Fruit fly (Drosophila melanogaster) whole organism, prepupa: Measurements from ENCODE around the gene Rab8.

Source experiments
- CG10631 ChIP-seq: fragments of 200-800 bp; sonication (Bioruptor generic); optimal IDR thresholded peaks from 2 replicates; lab custom pipeline; 2016; ENCODE audit warnings: missing biosample characterization, missing genetic modification characterization
- CG10669 ChIP-seq: fragments of 200-800 bp; sonication (Bioruptor generic); optimal IDR thresholded peaks from 3 replicates; lab custom pipeline; 2018; ENCODE audit warnings: missing biosample characterization, mild to moderate bottlenecking, missing genetic modification characterization, moderate library complexity
- CG11762 ChIP-seq: fragments of 200-800 bp; sonication (Bioruptor generic); optimal IDR thresholded peaks from 3 replicates; lab custom pipeline; 2016; ENCODE audit warnings: missing biosample characterization, missing genetic modification characterization; ENCODE audit not compliant: insufficient read depth
- CG11902 ChIP-seq: fragments of 200-800 bp; sonication (Bioruptor generic); optimal IDR thresholded peaks from 3 replicates; lab custom pipeline; 2016; ENCODE audit warnings: missing biosample characterization, missing genetic modification characterization
- CG3032 ChIP-seq: fragments of 200-800 bp; optimal IDR thresholded peaks from 2 replicates; lab custom pipeline; 2019; ENCODE audit warnings: missing biosample characterization, mild to moderate bottlenecking, missing genetic modification characterization, moderate library complexity
- CG3919 ChIP-seq: fragments of 200-800 bp; sonication (Bioruptor generic); optimal IDR thresholded peaks from 3 replicates; lab custom pipeline; 2016; ENCODE audit warnings: missing biosample characterization, missing genetic modification characterization
- CG4318 ChIP-seq: fragments of 200-800 bp; sonication (Bioruptor generic); optimal IDR thresholded peaks from 3 replicates; lab custom pipeline; 2017; ENCODE audit warnings: missing biosample characterization, mild to moderate bottlenecking, missing genetic modification characterization
- CG6163 ChIP-seq: fragments of 200-800 bp; sonication (Bioruptor generic); IDR thresholded peaks from 3 replicates; pipeline ENCODE4 v1.3.6; 2022; ENCODE audit warnings: missing biosample characterization, missing genetic modification characterization
- CG6276 ChIP-seq: fragments of 200-800 bp; sonication (Bioruptor generic); optimal IDR thresholded peaks from 2 replicates; lab custom pipeline; 2017; ENCODE audit warnings: missing biosample characterization, mild to moderate bottlenecking, missing genetic modification characterization
- CG6792 ChIP-seq: fragments of 200-800 bp; sonication (Bioruptor generic); optimal IDR thresholded peaks from 3 replicates; lab custom pipeline; 2016; ENCODE audit warnings: missing biosample characterization, missing genetic modification characterization
- CG6808 ChIP-seq: fragments of 200-800 bp; sonication (Bioruptor generic); optimal IDR thresholded peaks from 3 replicates; lab custom pipeline; 2017; ENCODE audit warnings: missing biosample characterization, missing genetic modification characterization, mild to moderate bottlenecking, moderate library complexity, missing genetic modification reagents
- CG6854 ChIP-seq: fragments of 200-800 bp; sonication (Bioruptor generic); optimal IDR thresholded peaks from 2 replicates; lab custom pipeline; 2017; ENCODE audit warnings: missing biosample characterization, mild to moderate bottlenecking, missing genetic modification characterization
- CG7368 ChIP-seq: fragments of 200-800 bp; sonication (Bioruptor generic); optimal IDR thresholded peaks from 3 replicates; lab custom pipeline; 2016; ENCODE audit warnings: missing biosample characterization, missing genetic modification characterization
- CG8119 ChIP-seq: fragments of 200-800 bp; sonication (Bioruptor generic); IDR thresholded peaks from 3 replicates; pipeline ENCODE4 v1.3.6; 2022; ENCODE audit warnings: missing biosample characterization, missing genetic modification characterization
- CG8319 ChIP-seq: fragments of 200-800 bp; sonication (Bioruptor generic); optimal IDR thresholded peaks from 3 replicates; lab custom pipeline; 2016; ENCODE audit warnings: missing biosample characterization, missing genetic modification characterization
- CG8632 ChIP-seq: fragments of 200-800 bp; sonication (Bioruptor generic); optimal IDR thresholded peaks from 3 replicates; lab custom pipeline; 2016; ENCODE audit warnings: missing biosample characterization, missing genetic modification characterization
- CG9139 ChIP-seq: fragments of 200-800 bp; sonication (Bioruptor generic); optimal IDR thresholded peaks from 3 replicates; lab custom pipeline; 2017; ENCODE audit warnings: missing biosample characterization, mild to moderate bottlenecking, missing genetic modification characterization
- Eip78C ChIP-seq: fragments of 200-800 bp; sonication (Bioruptor generic); peaks from one replicate; lab custom pipeline; 2016; ENCODE audit warnings: missing biosample characterization, missing genetic modification characterization
- Eip93F ChIP-seq: fragments of 200-800 bp; sonication (Bioruptor generic); optimal IDR thresholded peaks from 2 replicates; lab custom pipeline; 2016; ENCODE audit warnings: missing biosample characterization, mild to moderate bottlenecking, missing genetic modification characterization
- Ets21C ChIP-seq: fragments of 200-800 bp; sonication (Bioruptor generic); optimal IDR thresholded peaks from 3 replicates; lab custom pipeline; 2016; ENCODE audit warnings: missing biosample characterization, missing genetic modification characterization
- Ets96B ChIP-seq: fragments of 200-800 bp; optimal IDR thresholded peaks from 2 replicates; lab custom pipeline; 2019; ENCODE audit warnings: missing biosample characterization, mild to moderate bottlenecking, missing genetic modification characterization, moderate library complexity
- Gug ChIP-seq: fragments of 200-800 bp; sonication (Bioruptor generic); IDR thresholded peaks from 2 replicates; pipeline ENCODE4 v1.3.6; 2022; ENCODE audit warnings: missing biosample characterization, missing genetic modification characterization
- Hr4 ChIP-seq: fragments of 200-800 bp; sonication (Bioruptor generic); optimal IDR thresholded peaks from 3 replicates; lab custom pipeline; 2016; ENCODE audit warnings: missing biosample characterization, missing genetic modification characterization
- Lpt ChIP-seq: fragments of 200-800 bp; sonication (Bioruptor generic); optimal IDR thresholded peaks from 3 replicates; lab custom pipeline; 2016; ENCODE audit warnings: missing biosample characterization, missing genetic modification characterization
- Met ChIP-seq: fragments of 200-800 bp; sonication (Bioruptor generic); optimal IDR thresholded peaks from 3 replicates; lab custom pipeline; 2016; ENCODE audit warnings: missing biosample characterization, missing genetic modification characterization
- OdsH ChIP-seq: fragments of 200-800 bp; sonication (Bioruptor generic); optimal IDR thresholded peaks from 3 replicates; lab custom pipeline; 2016; ENCODE audit warnings: missing biosample characterization, missing genetic modification characterization
- Smox ChIP-seq: fragments of 200-800 bp; sonication (Bioruptor generic); optimal IDR thresholded peaks from 3 replicates; lab custom pipeline; 2016; ENCODE audit warnings: missing biosample characterization, missing genetic modification characterization
- Sox14 ChIP-seq: fragments of 200-800 bp; sonication (Bioruptor generic); optimal IDR thresholded peaks from 3 replicates; lab custom pipeline; 2016; ENCODE audit warnings: missing biosample characterization, missing genetic modification characterization
- Sox15 ChIP-seq: fragments of 200-800 bp; sonication (Bioruptor generic); optimal IDR thresholded peaks from 3 replicates; lab custom pipeline; 2016; ENCODE audit warnings: missing biosample characterization, missing genetic modification characterization
- achi ChIP-seq: fragments of 200-800 bp; sonication (Bioruptor generic); optimal IDR thresholded peaks from 3 replicates; lab custom pipeline; 2016; ENCODE audit warnings: missing biosample characterization, missing genetic modification characterization
- acj6 ChIP-seq: fragments of 200-800 bp; sonication (Bioruptor generic); optimal IDR thresholded peaks from 3 replicates; lab custom pipeline; 2016; ENCODE audit warnings: missing biosample characterization, missing genetic modification characterization
- cyc ChIP-seq: fragments of 200-800 bp; sonication (Bioruptor generic); optimal IDR thresholded peaks from 3 replicates; lab custom pipeline; 2016; ENCODE audit warnings: missing biosample characterization, missing genetic modification characterization
- dac ChIP-seq: fragments of 200-800 bp; sonication (Bioruptor generic); optimal IDR thresholded peaks from 2 replicates; lab custom pipeline; 2017; ENCODE audit warnings: missing biosample characterization, mild to moderate bottlenecking, missing genetic modification characterization
- dsx ChIP-seq: fragments of 200-800 bp; optimal IDR thresholded peaks from 3 replicates; lab custom pipeline; 2019; ENCODE audit warnings: missing biosample characterization, mild to moderate bottlenecking, missing genetic modification characterization, moderate library complexity; ENCODE audit not compliant: poor library complexity, severe bottlenecking
- eg ChIP-seq: fragments of 200-800 bp; sonication (Bioruptor generic); IDR thresholded peaks from 3 replicates; pipeline ENCODE4 v1.3.6; 2022; ENCODE audit warnings: missing biosample characterization, missing genetic modification characterization
- esn ChIP-seq: fragments of 200-800 bp; sonication (Bioruptor generic); optimal IDR thresholded peaks from 2 replicates; lab custom pipeline; 2016; ENCODE audit warnings: missing biosample characterization, mild to moderate bottlenecking, missing genetic modification characterization, moderate library complexity
- fd85E ChIP-seq: fragments of 200-800 bp; sonication (Bioruptor generic); optimal IDR thresholded peaks from 3 replicates; lab custom pipeline; 2016; ENCODE audit warnings: missing biosample characterization, missing genetic modification characterization
- fkh ChIP-seq: fragments of 200-800 bp; sonication (Bioruptor generic); optimal IDR thresholded peaks from 3 replicates; lab custom pipeline; 2017; ENCODE audit warnings: missing biosample characterization, mild to moderate bottlenecking, missing genetic modification characterization, moderate library complexity
- lz ChIP-seq: fragments of 200-800 bp; sonication (Bioruptor generic); optimal IDR thresholded peaks from 3 replicates; lab custom pipeline; 2016; ENCODE audit warnings: missing biosample characterization, missing genetic modification characterization
- net ChIP-seq: fragments of 200-800 bp; sonication (Bioruptor generic); optimal IDR thresholded peaks from 3 replicates; lab custom pipeline; 2016; ENCODE audit warnings: missing biosample characterization, missing genetic modification characterization
- salr ChIP-seq, 2 experiments: fragments of 200-800 bp; sonication (Bioruptor generic); optimal IDR thresholded peaks; 3 replicates each; lab custom pipeline; 2016 to 2018; ENCODE audit warnings: missing biosample characterization in 2 of 2, missing genetic modification characterization in 2 of 2, mild to moderate bottlenecking in 1 of 2
- svp ChIP-seq: fragments of 200-800 bp; sonication (Bioruptor generic); peaks from one replicate; lab custom pipeline; 2016; ENCODE audit warnings: missing biosample characterization, missing genetic modification characterization

Rab8 gene

DNA sequence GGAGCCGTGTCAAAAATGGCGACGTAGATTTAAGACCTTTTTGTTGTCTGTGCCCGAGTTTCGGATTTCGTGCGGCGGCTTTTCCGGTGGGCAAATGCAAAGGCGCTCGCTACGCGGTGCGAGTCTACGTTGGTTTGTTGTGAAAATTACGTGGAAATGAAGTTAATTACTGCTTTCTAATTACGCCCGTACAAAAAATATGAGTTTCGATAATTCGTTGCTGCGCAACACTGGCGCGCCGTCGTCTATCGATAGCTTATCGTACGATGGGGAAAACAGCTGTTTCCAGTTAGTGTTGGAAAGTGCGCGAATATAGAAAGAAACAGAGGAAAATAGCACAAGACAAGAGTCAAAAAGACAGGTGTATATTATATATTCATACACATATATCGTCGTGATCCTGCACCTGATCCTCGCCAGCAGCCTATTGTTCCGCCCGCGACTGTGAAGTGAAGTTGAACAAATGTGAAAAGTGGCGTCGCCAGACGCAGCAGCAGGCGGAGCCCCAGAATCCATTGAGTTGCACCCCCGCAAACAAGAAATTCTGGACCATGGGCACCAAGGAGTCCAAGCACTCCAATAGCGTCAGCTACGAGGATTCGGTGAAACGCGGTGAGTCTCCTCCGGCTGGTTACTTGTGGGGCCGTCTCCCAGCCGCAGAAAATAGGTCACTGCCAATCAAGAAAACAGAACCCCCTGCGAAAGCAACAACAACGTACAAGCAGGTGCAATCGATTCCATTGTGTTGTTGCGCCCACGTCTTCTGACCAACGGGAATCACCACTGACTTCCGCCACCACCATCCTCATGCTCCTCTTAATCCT is at the start of gene Rab8, which contains the start of gene Usp32 (continued):
- no peak for TF ChIP-seq OdsH
- TF ChIP-seq CG10631, result no peak
- peak; percentile 76 for TF ChIP-seq svp (GFP tag; lab: Kevin White, UChicago)
- TF ChIP-seq achi (GFP tag; lab: Kevin White, UChicago), result no peak
- peak; percentile 39 for TF ChIP-seq CG9139 (GFP tag; lab: Kevin White, UChicago)
- 0 out of 2 replicates have a peak, but pooled peaks have one; percentile 23 for TF ChIP-seq Gug
- peak; percentile 64 for TF ChIP-seq CG3032 (tag; lab: Kevin White, UChicago)
- no peak for TF ChIP-seq CG4318
- no peak for TF ChIP-seq CG8119 (GFP tag; lab: Robert Waterston, UW)
- peak; percentile 2 for TF ChIP-seq dsx

DNA sequence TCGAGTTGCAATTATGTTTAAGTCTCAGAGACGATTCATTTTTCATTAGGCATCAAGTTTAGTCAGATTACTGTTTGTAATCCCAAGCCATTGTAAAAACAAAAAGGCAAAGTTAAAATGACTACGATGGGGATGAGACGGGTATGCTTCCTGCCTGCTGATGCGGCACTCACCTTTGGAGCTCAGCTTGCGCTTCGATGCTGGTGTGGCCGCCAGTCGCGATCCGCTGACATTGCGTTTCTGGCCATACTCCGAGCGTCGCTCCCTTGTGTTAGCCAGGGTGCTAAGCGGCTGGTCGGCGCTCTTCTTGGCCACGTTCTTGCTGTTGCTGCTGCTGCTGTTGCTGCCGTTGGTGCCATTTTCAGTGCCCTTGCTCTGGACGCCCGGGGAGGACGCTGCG is 49.1 kb upstream of the Rab8 start:
- TF ChIP-seq fd85E (GFP tag; lab: Kevin White, UChicago) (no peak), Smox (GFP tag; lab: Kevin White, UChicago) (no peak), eg (GFP tag; lab: Robert Waterston, UW) (no peak), CG6854 (no peak), salr (GFP tag; optimal IDR thresholded peaks at IDR 0.05; lab: Kevin White, UChicago) (no peak), Sox15 (GFP tag; lab: Kevin White, UChicago) (no peak), Lpt (GFP tag; lab: Kevin White, UChicago) (no peak)

DNA sequence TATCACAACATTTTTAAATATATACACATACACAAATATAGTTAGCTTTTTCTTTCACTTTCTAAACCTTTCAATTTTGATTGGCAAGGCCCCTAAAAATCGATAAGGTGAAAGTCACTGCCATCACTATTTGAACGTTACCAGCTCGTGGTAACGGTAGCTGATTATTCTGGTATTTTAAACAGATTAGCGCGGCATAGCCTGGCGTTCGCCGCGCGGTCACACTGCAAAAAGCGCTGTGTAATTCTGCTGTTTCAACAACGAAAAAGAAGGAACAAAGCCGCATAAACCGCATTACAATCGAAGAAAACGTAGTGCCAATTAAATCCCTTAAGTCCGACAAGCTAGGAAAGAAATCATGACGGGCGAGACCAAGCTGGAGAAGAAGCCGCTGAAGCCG is 44.0 kb upstream of the Rab8 start, which contains the start of gene Rpn1:
Gene Rpn1 (plus strand): TSS at position 219 of the 400 bp plus-strand sequence.
- TF ChIP-seq lz (peak; percentile 6), CG6854 (peak; percentile 10), Hr4 (no peak), Eip78C (GFP tag; lab: Kevin White, UChicago) (peak; percentile 26), Met (GFP tag; lab: Kevin White, UChicago) (no peak)
- TF ChIP-seq, all 60 proteins: peak for 3

DNA sequence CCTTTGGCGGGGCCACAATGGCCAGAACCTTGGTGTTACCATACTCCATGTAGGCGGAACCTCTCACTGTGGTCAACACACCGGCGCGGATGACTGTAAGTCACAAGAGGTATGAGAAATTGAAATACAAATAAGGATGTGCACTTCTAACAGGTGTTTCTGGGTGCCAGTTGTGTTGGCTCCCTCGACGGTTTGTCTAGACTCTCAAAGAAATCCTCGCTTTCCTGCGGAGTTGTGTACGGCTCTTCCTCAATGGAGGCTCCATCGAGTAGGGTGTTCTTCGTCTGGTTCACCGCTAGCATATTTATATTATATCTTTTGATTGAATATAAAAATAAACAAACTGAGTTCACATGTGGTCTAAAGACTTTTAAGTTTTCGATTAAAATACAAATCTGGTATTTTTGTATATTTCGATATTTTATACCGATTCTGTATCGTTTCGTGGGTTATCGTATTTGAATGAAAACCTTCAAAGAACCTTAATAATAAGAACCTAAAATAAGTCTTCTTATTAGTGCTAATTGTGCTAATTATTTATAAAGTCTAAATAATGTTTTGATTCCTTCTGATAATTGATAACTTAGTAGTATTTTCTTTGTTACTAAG is 42.6 kb upstream of the Rab8 start, which contains the start of gene Mtr3:
Gene Mtr3 (minus strand): TSS at position 388 of the 609 bp plus-strand sequence.
- no peak for TF ChIP-seq Ets96B
- no peak for TF ChIP-seq CG8319 (GFP tag; lab: Kevin White, UChicago)
- no peak for TF ChIP-seq CG3032 (tag; lab: Kevin White, UChicago)
- TF ChIP-seq Smox (GFP tag; lab: Kevin White, UChicago), result no peak
- no peak for TF ChIP-seq CG7368
- no peak for TF ChIP-seq CG8119 (GFP tag; lab: Robert Waterston, UW)
- no peak for TF ChIP-seq OdsH
- no peak for TF ChIP-seq lz
- no peak for TF ChIP-seq Sox15 (GFP tag; lab: Kevin White, UChicago)
- no peak for TF ChIP-seq acj6 (GFP tag; lab: Kevin White, UChicago)
- TF ChIP-seq Sox14 (GFP tag; lab: Kevin White, UChicago), result no peak
- TF ChIP-seq, all 60 proteins: peak for 0

DNA sequence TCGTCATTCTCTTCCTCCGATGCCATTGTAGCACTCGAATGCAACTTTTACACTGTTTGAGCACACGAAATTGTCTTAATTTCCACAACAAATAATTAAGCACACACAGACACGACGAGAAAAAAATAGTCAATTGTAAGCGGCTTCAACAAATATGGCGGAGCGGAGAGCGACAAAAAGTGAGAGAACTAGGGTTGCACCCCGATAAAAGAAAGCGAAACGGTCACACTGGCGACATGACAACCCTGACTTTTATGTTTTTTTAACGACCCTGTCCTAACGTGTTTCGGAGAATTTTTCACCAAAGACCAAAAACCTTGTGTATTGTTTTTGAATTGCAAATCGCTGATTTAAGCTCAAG is 39.2 kb upstream of the Rab8 start, which contains the start of the genes Mi-2 and Prp3:
Gene Mi-2 (minus strand): TSS at position 162 of the 361 bp plus-strand sequence.
Gene Prp3 (plus strand): TSS at position 247 of the 361 bp plus-strand sequence.
- TF ChIP-seq CG11902 (GFP tag; lab: Kevin White, UChicago) (no peak), CG11762 (GFP tag; lab: Kevin White, UChicago) (no peak), Ets21C (GFP tag; lab: Kevin White, UChicago) (no peak), cyc (GFP tag; lab: Kevin White, UChicago) (no peak), esn (GFP tag; lab: Kevin White, UChicago) (no peak), CG6163 (GFP tag; lab: Robert Waterston, UW) (peak; percentile 48; the same call in 2 of the 3 replicates), salr (GFP tag; optimal IDR thresholded peaks at IDR 0.05; lab: Kevin White, UChicago) (no peak), OdsH (no peak), fkh (peak; percentile 71), CG6276 (GFP tag; lab: Kevin White, UChicago) (no peak), CG6808 (no peak), CG8632 (no peak), net (GFP tag; lab: Kevin White, UChicago) (no peak), Sox14 (GFP tag; lab: Kevin White, UChicago) (peak; percentile 31), Eip93F (GFP tag; lab: Kevin White, UChicago) (no peak), CG10669 (GFP tag; lab: Kevin White, UChicago) (no peak), dac (no peak), CG7368 (no peak), CG6792 (GFP tag; lab: Kevin White, UChicago) (no peak), CG3919 (GFP tag; lab: Kevin White, UChicago) (no peak), Eip78C (GFP tag; lab: Kevin White, UChicago) (peak; percentile 54), CG8119 (GFP tag; lab: Robert Waterston, UW) (no peak)
